Worm (Caenorhabditis elegans): Measurements from ENCODE around the gene gei-3.

gei-3 gene

ce11 chrX:12781712-12782444 is 31.6 kb downstream of the gei-3 start, which contains the start of gene alh-13 (continued):
- TF ChIP-seq sox-4 (tag; optimal IDR thresholded peaks at IDR 0.05) (no peak), dpl-1 (GFP tag; optimal IDR thresholded peaks at IDR 0.05) (no peak), unc-62 (GFP tag; optimal IDR thresholded peaks at IDR 0.05) (no peak), mab-9 (GFP tag; IDR thresholded peaks at IDR 0.05) (no peak), blmp-1 (tag; optimal IDR thresholded peaks at IDR 0.05) (peak; percentile 72), mef-2 (tag; optimal IDR thresholded peaks at IDR 0.05) (no peak)

ce11 chrX:12780674-12781073 is 32.8 kb downstream of the gei-3 start:
- TF ChIP-seq fkh-4 (tag; optimal IDR thresholded peaks at IDR 0.05; ENCODE audit: borderline replicate concordance) (no peak), lin-13 (GFP tag; optimal IDR thresholded peaks at IDR 0.05) (no peak), elt-2 (tag; optimal IDR thresholded peaks at IDR 0.05) (peak; percentile 80)

- TF ChIP-seq ceh-82 (tag; optimal IDR thresholded peaks at IDR 0.05), result no peak
- no peak for TF ChIP-seq pag-3 (tag; optimal IDR thresholded peaks at IDR 0.05; ENCODE audit: borderline replicate concordance, insufficient read depth)
- no peak for TF ChIP-seq efl-1 (optimal IDR thresholded peaks at IDR 0.05)
- TF ChIP-seq efl-1 (GFP tag; optimal IDR thresholded peaks at IDR 0.05 in 1 of 2), result no peak
- no peak for TF ChIP-seq lin-14 (GFP tag; optimal IDR thresholded peaks at IDR 0.05)
- no peak for TF ChIP-seq blmp-1 (tag; optimal IDR thresholded peaks at IDR 0.05)
- TF ChIP-seq jun-1 (tag; optimal IDR thresholded peaks at IDR 0.05), result no peak
Observed at ce11 chrX:12769697-12770096, 43.7 kb downstream of the gei-3 start, which contains the start of gene ilc-17.1. TSS of gene ilc-17.1 (minus strand) at chrX:12769797.

- no peak for TF ChIP-seq lin-13 (GFP tag; optimal IDR thresholded peaks at IDR 0.05)
- no peak for TF ChIP-seq ceh-82 (tag; optimal IDR thresholded peaks at IDR 0.05)
- TF ChIP-seq ceh-63 (GFP tag; optimal IDR thresholded peaks at IDR 0.05), result no peak
- no peak for TF ChIP-seq unc-130 (tag; optimal IDR thresholded peaks at IDR 0.05)
- TF ChIP-seq nhr-90 (tag; optimal IDR thresholded peaks at IDR 0.05; ENCODE audit: poor library complexity), result no peak
- no peak for TF ChIP-seq swsn-7 (tag; optimal IDR thresholded peaks at IDR 0.05)
- TF ChIP-seq Y116A8C.19 (tag; optimal IDR thresholded peaks at IDR 0.05; ENCODE audit: borderline replicate concordance), result no peak
- TF ChIP-seq snpc-4 (tag; optimal IDR thresholded peaks at IDR 0.05), result no peak
- no peak for TF ChIP-seq rnt-1 (tag; optimal IDR thresholded peaks at IDR 0.05)
- no peak for TF ChIP-seq blmp-1 (tag; optimal IDR thresholded peaks at IDR 0.05)
- no peak for TF ChIP-seq sptf-1 (tag; optimal IDR thresholded peaks at IDR 0.05)
Observed at ce11 chrX:12764009-12764408, 49.4 kb downstream of the gei-3 start.

- TF ChIP-seq unc-86 (tag; optimal IDR thresholded peaks at IDR 0.05), result no peak
- TF ChIP-seq aly-2 (tag; optimal IDR thresholded peaks at IDR 0.05), result no peak
- TF ChIP-seq fkh-10 (GFP tag; optimal IDR thresholded peaks at IDR 0.05), result no peak
- TF ChIP-seq ceh-82 (tag; optimal IDR thresholded peaks at IDR 0.05), result no peak
- no peak for TF ChIP-seq aha-1 (tag; optimal IDR thresholded peaks at IDR 0.05)
- no peak for TF ChIP-seq lin-15B (tag; optimal IDR thresholded peaks at IDR 0.05)
- TF ChIP-seq lin-35 (GFP tag; optimal IDR thresholded peaks at IDR 0.05), result no peak
- no peak for TF ChIP-seq mep-1 (tag; optimal IDR thresholded peaks at IDR 0.05)
- no peak for TF ChIP-seq unc-98 (GFP tag; IDR thresholded peaks at IDR 0.05)
Observed at ce11 chrX:12761778-12762177, 51.7 kb downstream of the gei-3 start, which contains the start of gene cept-1. TSS of gene cept-1 (plus strand) at chrX:12762078.

- peak; percentile 4 for TF ChIP-seq unc-130 (tag; optimal IDR thresholded peaks at IDR 0.05)
- peak; percentile 89 for TF ChIP-seq dsc-1 (tag; optimal IDR thresholded peaks at IDR 0.05)
- TF ChIP-seq nhr-90 (tag; optimal IDR thresholded peaks at IDR 0.05; ENCODE audit: poor library complexity), result peak; percentile 26
- TF ChIP-seq rnt-1 (tag; optimal IDR thresholded peaks at IDR 0.05), result peak; percentile 55
- TF ChIP-seq pqm-1 (tag; optimal IDR thresholded peaks at IDR 0.05), result no peak
- TF ChIP-seq nhr-85 (tag), result peak; percentile 90
- TF ChIP-seq lin-35 (GFP tag; optimal IDR thresholded peaks at IDR 0.05), result peak in 1 of 2 experiments; percentile 45
- no peak for TF ChIP-seq nhr-11 (tag; optimal IDR thresholded peaks at IDR 0.05)
- TF ChIP-seq mef-2 (tag; optimal IDR thresholded peaks at IDR 0.05), result no peak
- TF ChIP-seq nhr-71 (tag; optimal IDR thresholded peaks at IDR 0.05), result peak; percentile 82
- peak; percentile 48 for TF ChIP-seq fkh-4 (tag; optimal IDR thresholded peaks at IDR 0.05; ENCODE audit: borderline replicate concordance)
- peak; percentile 55 for TF ChIP-seq nhr-19 (GFP tag; conservative IDR thresholded peaks at IDR 0.05)
- peak; percentile 29 to 30 for TF ChIP-seq lsy-2 (tag; optimal IDR thresholded peaks at IDR 0.05)
- TF ChIP-seq elt-2 (tag; optimal IDR thresholded peaks at IDR 0.05), result peak; percentile 48
- peak; percentile 67 for TF ChIP-seq snu-23 (GFP tag; optimal IDR thresholded peaks at IDR 0.05)
- TF ChIP-seq mdl-1 (tag; optimal IDR thresholded peaks at IDR 0.05), result peak in 1 of 2 experiments; percentile 42
- no peak for TF ChIP-seq C16A3.4 (tag; optimal IDR thresholded peaks at IDR 0.05)
- peak; percentile 86 for TF ChIP-seq blmp-1 (tag; optimal IDR thresholded peaks at IDR 0.05)
- TF ChIP-seq unc-86 (tag; optimal IDR thresholded peaks at IDR 0.05), result no peak
Observed at ce11 chrX:12761295-12761775, 52.1 kb downstream of the gei-3 start.
